Worm (Caenorhabditis elegans): Measurements from ENCODE around the gene C17G10.6.
A peak's percentile ranks its signal among the peaks of the same experiment; 100 is the strongest.
"Not testable (repeated sequence)": the region's sequence is repeated elsewhere in the genome, so short reads cannot be mapped to it uniquely, and the experiment has no call there.

The C17G10.6 gene

ce11 chrII:5622383-5622939 lies 19.4 kb upstream of the C17G10.6 start, which contains the start of the genes eif-3.L and npl-4.2:
Gene eif-3.L (minus strand): TSS chrII:5622483.
Gene npl-4.2 (plus strand): TSS chrII:5622889.
- TF ChIP-seq nhr-25, snpc-4, elt-1 (tag; optimal IDR thresholded peaks at IDR 0.05): not testable (repeated sequence)

ce11 chrII:5619298-5619697 lies 16.2 kb upstream of the C17G10.6 start, which contains the start of gene dhs-6:
Gene dhs-6 (minus strand): TSS chrII:5619319.
- TF ChIP-seq sma-9 (GFP tag; optimal IDR thresholded peaks at IDR 0.05) (peak; percentile 32), sma-9 (tag; optimal IDR thresholded peaks at IDR 0.05) (no peak), nhr-129 (tag; optimal IDR thresholded peaks at IDR 0.05) (no peak), nhr-10 (tag; optimal IDR thresholded peaks at IDR 0.05) (no peak), zag-1 (tag; optimal IDR thresholded peaks at IDR 0.05) (no peak), ceh-16 (tag; optimal IDR thresholded peaks at IDR 0.05) (no peak), sma-3 (GFP tag; optimal IDR thresholded peaks at IDR 0.05) (no peak), nhr-23 (tag; optimal IDR thresholded peaks at IDR 0.05) (no peak), skn-1 (tag; optimal IDR thresholded peaks at IDR 0.05) (no peak), fos-1 (tag; optimal IDR thresholded peaks at IDR 0.05) (peak; percentile 13), gmeb-1 (tag; optimal IDR thresholded peaks at IDR 0.05) (no peak)

DNA sequence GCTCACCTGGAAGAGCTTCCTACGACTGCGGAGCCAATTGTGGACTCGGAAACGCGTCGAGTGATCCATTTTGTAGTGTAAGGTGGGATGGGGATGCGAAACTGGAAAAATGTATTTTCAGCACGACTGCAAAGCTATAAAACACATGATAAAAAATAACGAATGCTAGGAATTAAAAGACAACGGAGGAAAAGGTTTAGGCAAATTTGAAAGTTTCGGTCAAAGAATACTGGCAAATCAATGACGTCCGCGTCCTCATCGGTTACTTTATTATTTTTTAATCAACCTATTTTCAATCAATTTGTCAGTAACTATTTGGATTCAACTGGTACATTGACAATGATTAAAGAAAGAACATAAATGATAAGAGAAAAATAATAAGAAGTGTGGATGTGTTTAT lies 4.7 kb upstream of the C17G10.6 start, which contains the start of gene C17G10.7:
Gene C17G10.7, minus strand, starts transcription at position 101 of the 400 bp plus-strand sequence.
- TF ChIP-seq unc-62 (GFP tag; optimal IDR thresholded peaks at IDR 0.05) = no peak

- TF ChIP-seq elt-3 (tag; optimal IDR thresholded peaks at IDR 0.05) (no peak), nhr-10 (tag; optimal IDR thresholded peaks at IDR 0.05) (no peak), lin-39 (tag; optimal IDR thresholded peaks at IDR 0.05) (no peak), sma-9 (GFP tag; optimal IDR thresholded peaks at IDR 0.05) (peak; percentile 97), sma-9 (tag; optimal IDR thresholded peaks at IDR 0.05) (peak; percentile 63), ceh-16 (tag; optimal IDR thresholded peaks at IDR 0.05) (peak; percentile 20), nhr-237 (tag; optimal IDR thresholded peaks at IDR 0.05) (no peak), lin-13 (GFP tag; optimal IDR thresholded peaks at IDR 0.05) (no peak), R02D3.7 (tag; optimal IDR thresholded peaks at IDR 0.05) (no peak), sma-3 (GFP tag; optimal IDR thresholded peaks at IDR 0.05) (peak; percentile 92), lsy-2 (tag; optimal IDR thresholded peaks at IDR 0.05) (peak in 1 of 2 experiments; percentile 51), zag-1 (tag; optimal IDR thresholded peaks at IDR 0.05) (no peak), nhr-21 (tag; optimal IDR thresholded peaks at IDR 0.05) (peak; percentile 92), egl-27 (tag; optimal IDR thresholded peaks at IDR 0.05) (peak; percentile 82), crh-2 (tag; optimal IDR thresholded peaks at IDR 0.05) (peak; percentile 67), nhr-12 (tag; optimal IDR thresholded peaks at IDR 0.05) (no peak), nhr-77 (tag; optimal IDR thresholded peaks at IDR 0.05) (no peak), lin-11 (tag; optimal IDR thresholded peaks at IDR 0.05) (no peak), nhr-6 (tag; optimal IDR thresholded peaks at IDR 0.05) (peak; percentile 37), C34F6.9 (tag; optimal IDR thresholded peaks at IDR 0.05) (peak; percentile 56), nhr-11 (tag; optimal IDR thresholded peaks at IDR 0.05) (no peak), unc-55 (GFP tag; optimal IDR thresholded peaks at IDR 0.05) (no peak), Y55F3AM.14 (GFP tag; optimal IDR thresholded peaks at IDR 0.05) (peak; percentile 6), ztf-11 (tag; optimal IDR thresholded peaks at IDR 0.05) (no peak), unc-62 (GFP tag; optimal IDR thresholded peaks at IDR 0.05) (no peak), nhr-23 (tag; optimal IDR thresholded peaks at IDR 0.05) (no peak), nhr-129 (tag; optimal IDR thresholded peaks at IDR 0.05) (peak; percentile 79), fos-1 (tag; optimal IDR thresholded peaks at IDR 0.05) (peak; percentile 86), gmeb-1 (tag; optimal IDR thresholded peaks at IDR 0.05) (peak; percentile 61), elt-1 (tag; optimal IDR thresholded peaks at IDR 0.05) (no peak), ceh-82 (tag; optimal IDR thresholded peaks at IDR 0.05) (no peak), blmp-1 (tag; optimal IDR thresholded peaks at IDR 0.05; ENCODE audit: insufficient read depth) (peak; percentile 72), F13H6.1 (tag; optimal IDR thresholded peaks at IDR 0.05) (peak; percentile 10), sem-4 (tag; optimal IDR thresholded peaks at IDR 0.05) (peak; percentile 64), dmd-4 (tag; optimal IDR thresholded peaks at IDR 0.05) (no peak), mdl-1 (tag; optimal IDR thresholded peaks at IDR 0.05) (peak; percentile 39 to 59), mbf-1 (tag; optimal IDR thresholded peaks at IDR 0.05) (no peak), ztf-4 (tag; optimal IDR thresholded peaks at IDR 0.05) (no peak), nhr-25 (tag; optimal IDR thresholded peaks at IDR 0.05) (peak; percentile 92), ZK546.5 (tag; optimal IDR thresholded peaks at IDR 0.05) (no peak), unc-39 (tag; optimal IDR thresholded peaks at IDR 0.05) (no peak), snpc-4 (tag; optimal IDR thresholded peaks at IDR 0.05) (no peak), alr-1 (tag; optimal IDR thresholded peaks at IDR 0.05) (no peak)
Measured at ce11 chrII:5605538-5605945, 2.4 kb upstream of the C17G10.6 start.

Data from whole organism, L2 larva.